Worm (Caenorhabditis elegans): Measurements from ENCODE around the gene F53A3.1.
A peak's percentile ranks its signal among the peaks of the same experiment; 100 is the strongest.

DNA sequence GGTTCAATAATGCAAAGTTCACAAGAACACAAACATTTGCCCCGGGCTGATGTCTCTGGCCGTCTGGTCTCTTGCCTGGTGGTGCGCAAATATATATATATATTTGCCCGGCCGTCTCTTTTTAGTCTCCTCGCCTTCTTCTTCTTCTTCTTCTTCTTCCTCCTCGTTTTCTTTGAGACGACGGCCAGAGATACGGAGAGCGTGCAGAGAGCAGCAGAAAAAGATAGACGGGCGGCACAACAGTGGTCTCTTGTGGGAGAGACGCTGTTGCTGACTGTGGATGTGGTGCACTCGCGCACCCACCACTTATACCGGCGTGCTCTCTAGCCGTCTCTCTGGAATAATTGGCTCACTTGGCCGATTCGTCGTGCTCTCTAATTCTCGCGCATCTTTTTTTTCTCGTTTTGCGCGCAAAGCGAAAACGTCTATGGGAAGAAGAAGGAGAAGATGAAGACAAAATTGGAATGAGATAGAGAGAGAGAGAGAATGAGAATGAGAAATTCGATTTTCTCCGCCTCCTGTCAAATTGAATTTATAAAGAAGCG lies 22.2 kb downstream of the F53A3.1 start:
- TF ChIP-seq mab-5 (tag; optimal IDR thresholded peaks at IDR 0.05) (peak; percentile 95), ama-1 (optimal IDR thresholded peaks at IDR 0.05) (peak; percentile 62), skn-1 (tag; optimal IDR thresholded peaks at IDR 0.05) (no peak), nhr-11 (tag; optimal IDR thresholded peaks at IDR 0.05) (no peak), nhr-129 (tag; optimal IDR thresholded peaks at IDR 0.05) (peak; percentile 88), aly-2 (tag; optimal IDR thresholded peaks at IDR 0.05) (no peak), nhr-12 (tag; optimal IDR thresholded peaks at IDR 0.05) (no peak), mbf-1 (tag; optimal IDR thresholded peaks at IDR 0.05) (peak; percentile 1), lsy-2 (tag; optimal IDR thresholded peaks at IDR 0.05) (peak; percentile 71 to 92), sma-9 (GFP tag; optimal IDR thresholded peaks at IDR 0.05) (peak; percentile 100), sma-9 (tag; optimal IDR thresholded peaks at IDR 0.05) (peak; percentile 98), nhr-237 (tag; optimal IDR thresholded peaks at IDR 0.05) (peak; percentile 74)
